Fruit fly (Drosophila melanogaster): Measurements from ENCODE around the gene qua.

- TF ChIP-seq pan (optimal IDR thresholded peaks at IDR 0.05) (no peak), woc (GFP tag; optimal IDR thresholded peaks at IDR 0.05) (no peak), psq (GFP tag; optimal IDR thresholded peaks at IDR 0.05) (no peak), sv (GFP tag; optimal IDR thresholded peaks at IDR 0.05) (no peak), Dif (GFP tag; optimal IDR thresholded peaks at IDR 0.05; ENCODE audit: partially characterized antibody) (no peak), br (GFP tag; optimal IDR thresholded peaks at IDR 0.05) (no peak)
Measured at dm6 chr2L:17529022-17529421, 32.0 kb upstream of the qua start, which contains the start of gene CG15144.

Measured in whole organism, wandering third instar larva.